Worm (Caenorhabditis elegans): ENCODE data around the gene R07B7.2.

- no peak for TF ChIP-seq unc-39 (tag; optimal IDR thresholded peaks at IDR 0.05)
- TF ChIP-seq nhr-237 (tag; optimal IDR thresholded peaks at IDR 0.05), result no peak
- no peak for TF ChIP-seq unc-120 (tag; optimal IDR thresholded peaks at IDR 0.05; ENCODE audit: poor library complexity, severe bottlenecking)
- no peak for TF ChIP-seq lsy-2 (tag; optimal IDR thresholded peaks at IDR 0.05)
- TF ChIP-seq nhr-2 (tag; optimal IDR thresholded peaks at IDR 0.05), result no peak
- no peak for TF ChIP-seq mep-1 (tag; optimal IDR thresholded peaks at IDR 0.05)
- TF ChIP-seq ceh-83 (GFP tag; optimal IDR thresholded peaks at IDR 0.05), result no peak
- TF ChIP-seq sptf-1 (tag; optimal IDR thresholded peaks at IDR 0.05), result no peak
- TF ChIP-seq unc-62 (GFP tag; optimal IDR thresholded peaks at IDR 0.05), result no peak
- TF ChIP-seq elt-3 (tag; optimal IDR thresholded peaks at IDR 0.05), result no peak
- TF ChIP-seq nhr-28 (tag; optimal IDR thresholded peaks at IDR 0.05), result no peak
Observed at ce11 chrV:12070419-12070818, 10.9 kb upstream of the R07B7.2 start, which contains the start of gene kmo-1.
